Worm (Caenorhabditis elegans) whole organism, early embryonic: ENCODE data around the gene T05B11.4.
"Not testable (repeated sequence)": the region's sequence is repeated elsewhere in the genome, so short reads cannot be mapped to it uniquely, and the experiment has no call there.

ENCODE experiments used
- B0310.2 ChIP-seq: sonication (generic microtip); optimal IDR thresholded peaks from 2 replicates; lab custom pipeline; 2016; ENCODE audit warnings: mild to moderate bottlenecking, missing genetic modification characterization, missing compliant biosample characterization
- F13C5.2 ChIP-seq: sonication (generic microtip); optimal IDR thresholded peaks from 2 replicates; lab custom pipeline; 2017; ENCODE audit warnings: mild to moderate bottlenecking, missing genetic modification characterization, inconsistent platforms, missing compliant biosample characterization
- aly-1 ChIP-seq: sonication (generic microtip); optimal IDR thresholded peaks from 2 replicates; lab custom pipeline; 2016; ENCODE audit warnings: missing genetic modification characterization, missing compliant biosample characterization
- ama-1 ChIP-seq: fragments of 150-350 bp; optimal IDR thresholded peaks from 2 replicates; lab custom pipeline; 2014
- ceh-13 ChIP-seq: fragments of 200-800 bp; sonication (Bioruptor generic); optimal IDR thresholded peaks from 2 replicates; lab custom pipeline; 2018; ENCODE audit warnings: mild to moderate bottlenecking, missing genetic modification characterization, missing compliant biosample characterization
- ceh-36 ChIP-seq: sonication (generic microtip); optimal IDR thresholded peaks from 2 replicates; lab custom pipeline; 2016; ENCODE audit warnings: missing genetic modification characterization, inconsistent platforms, missing compliant biosample characterization
- ets-7 ChIP-seq: sonication (generic microtip); optimal IDR thresholded peaks from 2 replicates; lab custom pipeline; 2016; ENCODE audit warnings: missing genotype, missing genetic modification characterization, missing compliant biosample characterization
- flt-1 ChIP-seq: fragments of 200-800 bp; sonication (Bioruptor generic); IDR thresholded peaks from 2 replicates; pipeline ENCODE4 v1.3.6; 2022; ENCODE audit warnings: missing genetic modification characterization, missing compliant biosample characterization
- hmbx-1 ChIP-seq: sonication (generic microtip); optimal IDR thresholded peaks from 2 replicates; lab custom pipeline; 2016; ENCODE audit warnings: mild to moderate bottlenecking, missing genetic modification characterization, missing compliant biosample characterization
- hmg-4 ChIP-seq: fragments of 200-800 bp; sonication (Bioruptor generic); optimal IDR thresholded peaks from 2 replicates; lab custom pipeline; 2018; ENCODE audit warnings: mild to moderate bottlenecking, missing genetic modification characterization, missing compliant biosample characterization
- hnd-1 ChIP-seq: sonication (generic microtip); optimal IDR thresholded peaks from 2 replicates; lab custom pipeline; 2016; ENCODE audit warnings: missing genetic modification characterization, missing compliant biosample characterization
- pes-1 ChIP-seq: fragments of 200-800 bp; sonication (Bioruptor generic); IDR thresholded peaks from 2 replicates; pipeline ENCODE4 v1.3.6; 2022; ENCODE audit warnings: missing genetic modification reagents, missing genetic modification characterization, missing compliant biosample characterization
- scrt-1 ChIP-seq: fragments of 200-800 bp; sonication (Bioruptor generic); IDR thresholded peaks from 2 replicates; pipeline ENCODE4 v1.3.6; 2022; ENCODE audit warnings: missing genetic modification characterization, missing compliant biosample characterization
- sea-1 ChIP-seq: fragments of 200-800 bp; sonication (Bioruptor generic); conservative IDR thresholded peaks from 2 replicates; pipeline ENCODE4 v1.3.6; 2022; ENCODE audit warnings: missing genetic modification characterization, missing compliant biosample characterization
- tbx-11 ChIP-seq: fragments of 200-800 bp; sonication (Bioruptor generic); IDR thresholded peaks from 2 replicates; pipeline ENCODE4 v1.3.6; 2022; ENCODE audit warnings: missing genetic modification characterization, missing compliant biosample characterization
- tbx-37 ChIP-seq: fragments of 200-800 bp; sonication (Bioruptor generic); conservative IDR thresholded peaks from 2 replicates; pipeline ENCODE4 v1.3.6; 2022; ENCODE audit warnings: missing genetic modification reagents, missing genetic modification characterization, missing compliant biosample characterization
- tra-4 ChIP-seq: sonication (generic microtip); optimal IDR thresholded peaks from 2 replicates; lab custom pipeline; 2017; ENCODE audit warnings: missing genetic modification characterization, missing compliant biosample characterization

T05B11.4 gene

ce11 chrV:7713691-7714090 lies 40.8 kb downstream of the T05B11.4 start, which contains the start of gene ZK105.1:
TSS of gene ZK105.1 (plus strand) at chrV:7713991.
- TF ChIP-seq tbx-11 (GFP tag; lab: Robert Waterston, UW) (no peak), F13C5.2 (no peak), ama-1 (no peak), ceh-36 (tag; lab: Kevin White, UChicago) (no peak), B0310.2 (tag; lab: Kevin White, UChicago) (no peak), tbx-37 (GFP tag; lab: Robert Waterston, UW) (no peak), flt-1 (no peak), hmbx-1 (no peak), sea-1 (GFP tag; lab: Robert Waterston, UW) (no peak), hmg-4 (no peak), tra-4 (tag; lab: Kevin White, UChicago) (no peak), aly-1 (tag; lab: Kevin White, UChicago) (no peak), pes-1 (GFP tag; lab: Robert Waterston, UW) (no peak)

- TF ChIP-seq B0310.2 (tag; lab: Kevin White, UChicago) (no peak), ama-1 (no peak), F13C5.2 (no peak), hnd-1 (tag; lab: Kevin White, UChicago) (no peak), ets-7 (tag; lab: Kevin White, UChicago) (no peak), pes-1 (GFP tag; lab: Robert Waterston, UW) (no peak), scrt-1 (no peak), ceh-36 (tag; lab: Kevin White, UChicago) (no peak), hmbx-1 (no peak), tra-4 (tag; lab: Kevin White, UChicago) (no peak), tbx-11 (GFP tag; lab: Robert Waterston, UW) (no peak), tbx-37 (GFP tag; lab: Robert Waterston, UW) (no peak), aly-1 (tag; lab: Kevin White, UChicago) (no peak), ceh-13 (GFP tag; lab: Kevin White, UChicago) (no peak), flt-1 (no peak), sea-1 (GFP tag; lab: Robert Waterston, UW) (no peak), hmg-4 (no peak)
Observed at ce11 chrV:7713072-7713471, 41.4 kb downstream of the T05B11.4 start, which contains the start of gene ZK105.13. TSS of gene ZK105.13 (minus strand) at chrV:7713172.

ce11 chrV:7708525-7708924 lies 45.9 kb downstream of the T05B11.4 start, which contains the start of gene ZK105.11:
TSS of gene ZK105.11 (minus strand) at chrV:7708625.
- TF ChIP-seq pes-1 (GFP tag; lab: Robert Waterston, UW) (no peak), ama-1 (no peak), scrt-1 (no peak), aly-1 (tag; lab: Kevin White, UChicago) (no peak), hmbx-1 (no peak), ets-7 (tag; lab: Kevin White, UChicago) (no peak), ceh-36 (tag; lab: Kevin White, UChicago) (no peak), B0310.2 (tag; lab: Kevin White, UChicago) (no peak), tbx-11 (GFP tag; lab: Robert Waterston, UW) (no peak), hmg-4 (no peak), tra-4 (tag; lab: Kevin White, UChicago) (no peak), F13C5.2 (no peak)

- no peak for TF ChIP-seq tra-4 (tag; lab: Kevin White, UChicago)
- no peak for TF ChIP-seq F13C5.2
- no peak for TF ChIP-seq tbx-37 (GFP tag; lab: Robert Waterston, UW)
- no peak for TF ChIP-seq ama-1
- no peak for TF ChIP-seq scrt-1
- TF ChIP-seq sea-1 (GFP tag; lab: Robert Waterston, UW): no peak
- no peak for TF ChIP-seq ets-7 (tag; lab: Kevin White, UChicago)
- TF ChIP-seq ceh-36 (tag; lab: Kevin White, UChicago): no peak
- TF ChIP-seq hmbx-1: no peak
- no peak for TF ChIP-seq flt-1
- no peak for TF ChIP-seq ceh-13 (GFP tag; lab: Kevin White, UChicago)
Observed at ce11 chrV:7705316-7705715, 49.1 kb downstream of the T05B11.4 start, which contains the start of gene srw-3. TSS of gene srw-3 (plus strand) at chrV:7705616.

ce11 chrV:7703536-7703935 lies 50.9 kb downstream of the T05B11.4 start, which contains the start of gene srsx-40:
TSS of gene srsx-40 (minus strand) at chrV:7703636.
- not testable (repeated sequence) for TF ChIP-seq hmg-4; ets-7 (tag; lab: Kevin White, UChicago); ceh-13 (GFP tag; lab: Kevin White, UChicago)
